Worm (Caenorhabditis elegans) whole organism, mixed stage, embryonic: Measurements from ENCODE around the gene slc-17.7.

Experiments
- mab-5 ChIP-seq: fragments of 150-350 bp; optimal IDR thresholded peaks from 2 replicates; lab custom pipeline; 2014; ENCODE audit warnings: missing biosample characterization, missing genetic modification characterization
- mep-1 ChIP-seq: fragments of 150-350 bp; optimal IDR thresholded peaks from 2 replicates; lab custom pipeline; 2017; ENCODE audit warnings: missing biosample characterization, missing genetic modification reagents, missing genetic modification characterization, inconsistent platforms
- nhr-12 ChIP-seq: fragments of 150-350 bp; optimal IDR thresholded peaks from 2 replicates; lab custom pipeline; 2014; ENCODE audit warnings: missing biosample characterization, missing genetic modification characterization
- pha-4 ChIP-seq: fragments of 150-350 bp; optimal IDR thresholded peaks from 2 replicates; lab custom pipeline; 2018; ENCODE audit warnings: missing biosample characterization, missing genetic modification reagents, missing genetic modification characterization
- snpc-4 ChIP-seq: fragments of 150-350 bp; optimal IDR thresholded peaks from 2 replicates; lab custom pipeline; 2014; ENCODE audit warnings: missing biosample characterization, missing genetic modification characterization
- unc-62 ChIP-seq: fragments of 150-350 bp; optimal IDR thresholded peaks from 2 replicates; lab custom pipeline; 2014; ENCODE audit warnings: missing biosample characterization, missing genetic modification reagents, missing genetic modification characterization
- ztf-11 ChIP-seq: fragments of 150-350 bp; optimal IDR thresholded peaks from 2 replicates; lab custom pipeline; 2014; ENCODE audit warnings: missing biosample characterization, missing genetic modification characterization

DNA sequence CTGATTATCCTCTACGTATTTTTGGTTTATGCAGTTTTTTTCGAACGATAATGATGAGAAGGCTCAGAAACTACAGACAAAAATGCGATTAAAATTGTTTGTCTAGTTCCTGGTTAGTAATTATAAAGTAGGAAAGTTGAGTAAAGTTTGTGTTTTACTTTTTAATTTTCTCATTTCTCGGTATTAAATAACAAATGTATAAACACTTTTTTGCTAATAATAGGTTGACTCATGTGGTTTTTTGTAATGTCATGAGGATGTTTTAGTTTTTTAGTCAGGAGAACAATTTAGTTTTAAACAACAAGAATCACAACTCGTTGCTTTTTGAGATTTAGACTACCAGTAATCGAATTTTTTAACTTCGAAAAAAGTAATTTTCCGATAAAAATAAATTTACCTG, 6.3 kb upstream of the slc-17.7 start:
- TF ChIP-seq snpc-4 (tag; lab: Kevin White, UChicago): no peak
- no peak for TF ChIP-seq mep-1 (tag; lab: Kevin White, UChicago)
- no peak for TF ChIP-seq unc-62 (GFP tag; lab: Kevin White, UChicago)
- no peak for TF ChIP-seq mab-5 (tag; lab: Kevin White, UChicago)
- TF ChIP-seq ztf-11: no peak
- no peak for TF ChIP-seq pha-4 (tag; lab: Kevin White, UChicago)
- no peak for TF ChIP-seq nhr-12 (tag; lab: Kevin White, UChicago)
